Fruit fly (Drosophila melanogaster) Kc167 (cell line): ENCODE data around the gene CG33770.

ENCODE experiments used
- Myc ChIP-seq: fragments of >200 bp; optimal IDR thresholded peaks from 2 replicates; lab custom pipeline; 2017; ENCODE audit warnings: missing external identifiers
- Sin3A ChIP-seq: fragments of >200 bp; optimal IDR thresholded peaks from 2 replicates; lab custom pipeline; 2018; ENCODE audit warnings: missing external identifiers
- h ChIP-seq: fragments of >200 bp; optimal IDR thresholded peaks from 3 replicates; lab custom pipeline; 2018; ENCODE audit warnings: missing external identifiers
- psq ChIP-seq: fragments of >200 bp; optimal IDR thresholded peaks from 2 replicates; lab custom pipeline; 2017; ENCODE audit warnings: missing external identifiers

DNA sequence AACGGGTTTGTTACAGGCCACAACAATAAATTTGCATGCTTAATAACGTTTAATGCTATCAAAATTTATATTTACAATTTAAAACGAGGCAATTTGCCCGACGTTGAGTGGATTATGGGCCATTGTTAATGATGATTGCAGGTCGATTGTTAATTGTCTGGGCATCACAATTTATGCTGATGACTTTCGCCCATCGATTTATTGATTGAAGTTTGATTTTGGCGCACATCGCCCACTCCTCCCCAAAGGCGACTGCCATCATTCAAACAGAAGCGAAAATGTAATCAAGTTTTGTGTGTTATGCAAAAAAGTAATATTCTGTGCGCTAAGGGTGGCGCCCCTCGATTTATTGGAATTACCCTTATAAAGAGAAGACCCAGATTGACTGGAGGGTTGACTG, 41.4 kb upstream of the CG33770 start:
- TF ChIP-seq psq: no peak
- no peak for TF ChIP-seq h (lab: Kevin White, UChicago)
- TF ChIP-seq Myc (lab: Kevin White, UChicago): no peak
- no peak for TF ChIP-seq Sin3A (lab: Kevin White, UChicago)
